Worm (Caenorhabditis elegans) whole organism, L1 larva: ENCODE data around the gene nlp-24.

Source experiments
- C04F5.9 ChIP-seq: sonication (generic microtip); optimal IDR thresholded peaks from 2 replicates; lab custom pipeline; 2016; ENCODE audit warnings: missing genetic modification characterization, missing compliant biosample characterization
- F16B12.6 ChIP-seq: fragments of 150-350 bp; optimal IDR thresholded peaks from 2 replicates; lab custom pipeline; 2014; ENCODE audit warnings: missing biosample characterization, missing genetic modification characterization
- aha-1 ChIP-seq: fragments of 150-350 bp; optimal IDR thresholded peaks from 2 replicates; lab custom pipeline; 2014; ENCODE audit warnings: missing biosample characterization, missing genetic modification characterization
- alr-1 ChIP-seq: fragments of 200-800 bp; sonication (Bioruptor generic); optimal IDR thresholded peaks from 2 replicates; lab custom pipeline; 2018; ENCODE audit warnings: borderline replicate concordance, mild to moderate bottlenecking, missing genetic modification characterization, missing compliant biosample characterization
- aly-2 ChIP-seq: fragments of 150-350 bp; optimal IDR thresholded peaks from 2 replicates; lab custom pipeline; 2014; ENCODE audit warnings: missing biosample characterization, missing genetic modification characterization
- blmp-1 ChIP-seq: fragments of 150-350 bp; optimal IDR thresholded peaks from 2 replicates; lab custom pipeline; 2014; ENCODE audit warnings: missing biosample characterization, missing genetic modification characterization
- ceh-63 ChIP-seq: fragments of 200-800 bp; sonication (Bioruptor generic); optimal IDR thresholded peaks from 2 replicates; lab custom pipeline; 2018; ENCODE audit warnings: mild to moderate bottlenecking, missing genetic modification characterization, missing compliant biosample characterization
- ceh-82 ChIP-seq, 3 experiments: fragments of 150-350 bp in 1 of 3; sonication (generic microtip) in 2 of 3; optimal IDR thresholded peaks; 2 replicates each; lab custom pipeline; 2014 to 2017; ENCODE audit warnings: missing biosample characterization in 3 of 3, missing genetic modification characterization in 3 of 3
- ceh-88 ChIP-seq: fragments of 200-800 bp; sonication (Bioruptor generic); IDR thresholded peaks from 2 replicates; pipeline ENCODE4 v1.3.6; 2022; ENCODE audit warnings: missing genetic modification characterization, missing compliant biosample characterization
- ces-1 ChIP-seq: fragments of 150-350 bp; optimal IDR thresholded peaks from 2 replicates; lab custom pipeline; 2014; ENCODE audit warnings: missing biosample characterization, missing genetic modification reagents, missing genetic modification characterization
- efl-3 ChIP-seq: fragments of 200-800 bp; sonication (Bioruptor generic); optimal IDR thresholded peaks from 2 replicates; lab custom pipeline; 2018; ENCODE audit warnings: mild to moderate bottlenecking, missing genetic modification characterization, missing compliant biosample characterization
- elt-2 ChIP-seq: sonication (generic microtip); optimal IDR thresholded peaks from 2 replicates; lab custom pipeline; 2016; ENCODE audit warnings: missing genetic modification characterization, mild to moderate bottlenecking, inconsistent platforms, missing compliant biosample characterization, missing genetic modification reagents
- ets-5 ChIP-seq: fragments of 200-800 bp; sonication (Bioruptor generic); IDR thresholded peaks from 2 replicates; pipeline ENCODE4 v1.3.6; 2022; ENCODE audit warnings: missing genetic modification characterization, missing compliant biosample characterization
- fkh-4 ChIP-seq: sonication (generic microtip); optimal IDR thresholded peaks from 2 replicates; lab custom pipeline; 2016; ENCODE audit warnings: missing compliant biosample characterization, missing genetic modification characterization, borderline replicate concordance
- fos-1 ChIP-seq: fragments of 150-350 bp; optimal IDR thresholded peaks from 2 replicates; lab custom pipeline; 2014; ENCODE audit warnings: missing biosample characterization, missing genetic modification characterization
- grh-1 ChIP-seq: fragments of 200-800 bp; sonication (Bioruptor generic); IDR thresholded peaks from 2 replicates; pipeline ENCODE4 v1.3.6; 2022; ENCODE audit warnings: missing genetic modification reagents, missing genetic modification characterization, missing compliant biosample characterization
- hlh-17 ChIP-seq: fragments of 200-800 bp; sonication (Bioruptor generic); optimal IDR thresholded peaks from 2 replicates; lab custom pipeline; 2018; ENCODE audit warnings: missing genetic modification characterization, mild to moderate bottlenecking, missing compliant biosample characterization, moderate library complexity, borderline replicate concordance
- hpl-2 ChIP-seq: fragments of 150-350 bp; optimal IDR thresholded peaks from 2 replicates; lab custom pipeline; 2014; ENCODE audit warnings: missing biosample characterization, missing genetic modification reagents, missing genetic modification characterization
- irx-1 ChIP-seq: sonication (generic microtip); optimal IDR thresholded peaks from 2 replicates; lab custom pipeline; 2016; ENCODE audit warnings: missing genetic modification characterization, missing compliant biosample characterization
- isw-1 ChIP-seq: fragments of 200-800 bp; sonication (Bioruptor generic); IDR thresholded peaks from 2 replicates; pipeline ENCODE4 v1.3.6; 2022; ENCODE audit warnings: missing genetic modification characterization, missing compliant biosample characterization
- lin-13 ChIP-seq: fragments of 150-350 bp; optimal IDR thresholded peaks from 2 replicates; lab custom pipeline; 2014; ENCODE audit warnings: missing biosample characterization, missing genetic modification reagents, missing genetic modification characterization
- lin-35 ChIP-seq, 2 experiments: fragments of 150-350 bp; optimal IDR thresholded peaks; 2 replicates each; lab custom pipeline; 2014; ENCODE audit warnings: missing biosample characterization in 2 of 2, missing genetic modification characterization in 2 of 2, missing genetic modification reagents in 2 of 2
- lin-39 ChIP-seq: fragments of 150-350 bp; optimal IDR thresholded peaks from 2 replicates; lab custom pipeline; 2014; ENCODE audit warnings: missing biosample characterization, missing genetic modification reagents, missing genetic modification characterization
- lir-3 ChIP-seq: sonication (generic microtip); optimal IDR thresholded peaks from 2 replicates; lab custom pipeline; 2016; ENCODE audit warnings: mild to moderate bottlenecking, missing genetic modification characterization, moderate library complexity, missing compliant biosample characterization; ENCODE audit not compliant: poor library complexity
- mdl-1 ChIP-seq, 2 experiments: fragments of 150-350 bp; optimal IDR thresholded peaks; 2 replicates each; lab custom pipeline; 2014 to 2017; ENCODE audit warnings: missing biosample characterization in 2 of 2, missing genetic modification characterization in 2 of 2, inconsistent platforms in 1 of 2
- mef-2 ChIP-seq: fragments of 150-350 bp; optimal IDR thresholded peaks from 2 replicates; lab custom pipeline; 2014; ENCODE audit warnings: missing biosample characterization, missing genetic modification characterization
- nhr-11 ChIP-seq: fragments of 150-350 bp; optimal IDR thresholded peaks from 2 replicates; lab custom pipeline; 2014; ENCODE audit warnings: missing biosample characterization, missing genetic modification characterization
- nhr-19 ChIP-seq: fragments of 200-800 bp; sonication (Bioruptor generic); conservative IDR thresholded peaks from 2 replicates; pipeline ENCODE4 v1.3.6; 2022; ENCODE audit warnings: missing genetic modification characterization, missing compliant biosample characterization
- nhr-20 ChIP-seq: sonication (generic microtip); optimal IDR thresholded peaks from 2 replicates; lab custom pipeline; 2016; ENCODE audit warnings: mild to moderate bottlenecking, missing genetic modification characterization, missing compliant biosample characterization
- nhr-237 ChIP-seq: fragments of 150-350 bp; optimal IDR thresholded peaks from 2 replicates; lab custom pipeline; 2014; ENCODE audit warnings: missing biosample characterization, missing genetic modification characterization
- nhr-47 ChIP-seq: sonication (generic microtip); optimal IDR thresholded peaks from 2 replicates; lab custom pipeline; 2016; ENCODE audit warnings: mild to moderate bottlenecking, missing genetic modification characterization, moderate library complexity, missing compliant biosample characterization
- nhr-71 ChIP-seq: sonication (generic microtip); optimal IDR thresholded peaks from 2 replicates; lab custom pipeline; 2016; ENCODE audit warnings: mild to moderate bottlenecking, missing genetic modification characterization, moderate library complexity, missing compliant biosample characterization
- nhr-77 ChIP-seq: fragments of 150-350 bp; optimal IDR thresholded peaks from 2 replicates; lab custom pipeline; 2014; ENCODE audit warnings: missing biosample characterization, missing genetic modification characterization
- nhr-85 ChIP-seq: sonication (generic microtip); peaks from one replicate; lab custom pipeline; 2016; ENCODE audit warnings: missing genetic modification characterization, inconsistent platforms, missing compliant biosample characterization
- nhr-90 ChIP-seq: sonication (generic microtip); optimal IDR thresholded peaks from 2 replicates; lab custom pipeline; 2016; ENCODE audit warnings: mild to moderate bottlenecking, missing genetic modification characterization, missing compliant biosample characterization; ENCODE audit not compliant: poor library complexity
- pag-3 ChIP-seq: sonication (generic microtip); optimal IDR thresholded peaks from 2 replicates; lab custom pipeline; 2017; ENCODE audit warnings: missing genetic modification characterization, mild to moderate bottlenecking, missing compliant biosample characterization, antibody characterized with exemption, borderline replicate concordance; ENCODE audit not compliant: insufficient read depth
- pax-3 ChIP-seq: fragments of 200-800 bp; sonication (Bioruptor generic); optimal IDR thresholded peaks from 2 replicates; lab custom pipeline; 2018; ENCODE audit warnings: mild to moderate bottlenecking, missing genetic modification characterization, moderate library complexity, missing compliant biosample characterization
- skn-1 ChIP-seq: fragments of 150-350 bp; optimal IDR thresholded peaks from 2 replicates; lab custom pipeline; 2014; ENCODE audit warnings: missing biosample characterization, missing genetic modification characterization
- snpc-4 ChIP-seq: fragments of 150-350 bp; optimal IDR thresholded peaks from 2 replicates; lab custom pipeline; 2014; ENCODE audit warnings: missing biosample characterization, missing genetic modification characterization
- sup-37 ChIP-seq: fragments of 200-800 bp; sonication (Bioruptor generic); optimal IDR thresholded peaks from 2 replicates; lab custom pipeline; 2018; ENCODE audit warnings: mild to moderate bottlenecking, missing genetic modification characterization, missing compliant biosample characterization
- unc-130 ChIP-seq: fragments of 150-350 bp; optimal IDR thresholded peaks from 2 replicates; lab custom pipeline; 2017; ENCODE audit warnings: missing biosample characterization, missing genetic modification characterization, inconsistent platforms
- unc-30 ChIP-seq: sonication (generic microtip); optimal IDR thresholded peaks from 2 replicates; lab custom pipeline; 2017; ENCODE audit warnings: missing biosample characterization, missing genetic modification characterization
- unc-86 ChIP-seq: sonication (generic microtip); optimal IDR thresholded peaks from 2 replicates; lab custom pipeline; 2016; ENCODE audit warnings: missing genetic modification characterization, missing compliant biosample characterization
- vab-15 ChIP-seq: sonication (generic microtip); optimal IDR thresholded peaks from 2 replicates; lab custom pipeline; 2017; ENCODE audit warnings: missing genotype, mild to moderate bottlenecking, missing genetic modification characterization, missing compliant biosample characterization
- xbp-1 ChIP-seq: sonication (generic microtip); optimal IDR thresholded peaks from 2 replicates; lab custom pipeline; 2016; ENCODE audit warnings: missing genetic modification characterization, missing compliant biosample characterization
- zag-1 ChIP-seq: fragments of 150-350 bp; optimal IDR thresholded peaks from 2 replicates; lab custom pipeline; 2014; ENCODE audit warnings: missing biosample characterization, missing genetic modification characterization
- ztf-4 ChIP-seq: fragments of 150-350 bp; optimal IDR thresholded peaks from 2 replicates; lab custom pipeline; 2014; ENCODE audit warnings: missing biosample characterization, missing genetic modification characterization

nlp-24 gene

ce11 chrV:11610481-11610880 lies 5.7 kb upstream of the nlp-24 start, which contains the start of gene sas-5 (continued):
- TF ChIP-seq ceh-82 (tag; optimal IDR thresholded peaks at IDR 0.05; lab: Kevin White, UChicago), result peak; percentile 95 to 96 (median 96)
- peak; percentile 48 for TF ChIP-seq ztf-4 (tag; lab: Kevin White, UChicago)
- peak; percentile 71 for TF ChIP-seq blmp-1
- peak; percentile 86 for TF ChIP-seq nhr-20
- no peak for TF ChIP-seq ets-5 (GFP tag; lab: Robert Waterston, UW)
- peak in 1 of 2 experiments; percentile 65 for TF ChIP-seq mdl-1 (tag; optimal IDR thresholded peaks at IDR 0.05; lab: Kevin White, UChicago)
- peak; percentile 59 for TF ChIP-seq irx-1
- no peak for TF ChIP-seq efl-3 (GFP tag; lab: Kevin White, UChicago)
- peak; percentile 82 for TF ChIP-seq nhr-47
- peak; percentile 82 for TF ChIP-seq nhr-19 (GFP tag; lab: Robert Waterston, UW)
- TF ChIP-seq sup-37 (GFP tag; lab: Kevin White, UChicago), result no peak
- TF ChIP-seq grh-1 (GFP tag; lab: Robert Waterston, UW), result peak; percentile 65
- TF ChIP-seq alr-1 (tag; lab: Kevin White, UChicago), result no peak
- TF ChIP-seq ces-1 (GFP tag; lab: Kevin White, UChicago), result no peak
- TF ChIP-seq pax-3 (tag; lab: Kevin White, UChicago), result peak; percentile 25
- TF ChIP-seq C04F5.9 (tag; lab: Kevin White, UChicago), result peak; percentile 4
- TF ChIP-seq ceh-63 (GFP tag; lab: Kevin White, UChicago), result no peak
- TF ChIP-seq xbp-1 (tag; lab: Kevin White, UChicago), result peak; percentile 80
- peak; percentile 88 for TF ChIP-seq nhr-71 (tag; lab: Kevin White, UChicago)
- TF ChIP-seq vab-15, result no peak
- peak; percentile 55 for TF ChIP-seq isw-1
- peak; percentile 57 for TF ChIP-seq lin-13 (GFP tag; lab: Kevin White, UChicago)
- TF ChIP-seq nhr-77, result no peak
- no peak for TF ChIP-seq pag-3 (tag; lab: Kevin White, UChicago)
- TF ChIP-seq lir-3 (tag; lab: Kevin White, UChicago), result peak; percentile 51
- peak; percentile 35 for TF ChIP-seq lin-39 (tag; lab: Kevin White, UChicago)
- TF ChIP-seq fos-1 (tag; lab: Kevin White, UChicago), result no peak
- peak; percentile 37 for TF ChIP-seq F16B12.6 (tag; lab: Kevin White, UChicago)
- TF ChIP-seq nhr-237 (tag; lab: Kevin White, UChicago), result no peak
- TF ChIP-seq ceh-88, result peak; percentile 56; the same call in 1 of the 2 replicates
- TF ChIP-seq, all 84 proteins: peak for 49

ce11 chrV:11613007-11613406 lies 3.2 kb upstream of the nlp-24 start, which contains the start of gene tag-290:
Gene tag-290, plus strand, starts transcription at chrV:11613307.
- TF ChIP-seq pag-3 (tag; lab: Kevin White, UChicago) (no peak), aly-2 (tag; lab: Kevin White, UChicago) (no peak), C04F5.9 (tag; lab: Kevin White, UChicago) (no peak), skn-1 (tag; lab: Kevin White, UChicago) (no peak), hlh-17 (GFP tag; lab: Kevin White, UChicago) (no peak), mdl-1 (tag; optimal IDR thresholded peaks at IDR 0.05; lab: Kevin White, UChicago) (no peak), fos-1 (tag; lab: Kevin White, UChicago) (no peak), elt-2 (no peak), zag-1 (tag; lab: Kevin White, UChicago) (no peak), unc-30 (tag; lab: Kevin White, UChicago) (no peak)

ce11 chrV:11614805-11615497 lies 1.2 kb upstream of the nlp-24 start:
- no peak for TF ChIP-seq fkh-4
- no peak for TF ChIP-seq unc-30 (tag; lab: Kevin White, UChicago)
- TF ChIP-seq nhr-11 (tag; lab: Kevin White, UChicago), result no peak
- no peak for TF ChIP-seq mef-2
- no peak for TF ChIP-seq pag-3 (tag; lab: Kevin White, UChicago)
- no peak for TF ChIP-seq snpc-4 (tag; lab: Kevin White, UChicago)
- TF ChIP-seq mdl-1 (tag; optimal IDR thresholded peaks at IDR 0.05; lab: Kevin White, UChicago), result no peak
- TF ChIP-seq ceh-88, result no peak
- peak in 1 of 2 experiments; percentile 0 for TF ChIP-seq lin-35 (GFP tag; optimal IDR thresholded peaks at IDR 0.05; lab: Kevin White, UChicago)
- TF ChIP-seq unc-130 (tag; lab: Kevin White, UChicago), result no peak
- TF ChIP-seq nhr-19 (GFP tag; lab: Robert Waterston, UW), result 0 out of 2 replicates have a peak, but pooled peaks have one; percentile 15
- TF ChIP-seq aha-1 (tag; lab: Kevin White, UChicago), result no peak
- no peak for TF ChIP-seq hpl-2 (GFP tag; lab: Kevin White, UChicago)
- TF ChIP-seq xbp-1 (tag; lab: Kevin White, UChicago), result no peak
- peak; percentile 49 for TF ChIP-seq nhr-90 (tag; lab: Kevin White, UChicago)
- no peak for TF ChIP-seq unc-86
- TF ChIP-seq nhr-85 (tag; lab: Kevin White, UChicago), result peak; percentile 93
